Worm (Caenorhabditis elegans): ENCODE results near the gene R02F2.10.

DNA sequence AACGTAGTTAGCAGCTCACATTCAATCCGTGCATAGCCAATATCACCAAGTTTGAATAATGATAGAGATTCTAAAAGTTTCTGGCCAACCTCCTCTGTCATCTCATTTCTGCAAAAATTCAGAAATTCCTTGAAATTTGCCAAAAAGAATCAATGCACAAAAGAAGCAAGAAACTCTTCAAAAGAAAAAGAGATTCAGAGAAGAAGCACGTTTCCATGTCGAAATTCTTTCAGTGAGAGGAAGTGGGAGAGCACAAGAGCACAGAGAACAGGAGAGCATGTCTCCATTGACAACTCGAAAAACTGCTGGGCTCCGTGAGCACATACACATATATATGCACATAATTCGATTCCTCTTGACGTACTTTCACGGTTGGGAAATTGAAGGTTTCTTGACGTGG lies 39.3 kb downstream of the R02F2.10 start, which contains the start of gene nekl-4:
- TF ChIP-seq nhr-11 (tag; optimal IDR thresholded peaks at IDR 0.05) (no peak), unc-130 (GFP tag; optimal IDR thresholded peaks at IDR 0.05) (no peak)
